Worm (Caenorhabditis elegans) whole organism, L1 larva: ENCODE results near the gene ocr-1.

Source experiments
- aly-2 ChIP-seq: fragments of 150-350 bp; optimal IDR thresholded peaks from 2 replicates; lab custom pipeline; 2014; ENCODE audit warnings: missing biosample characterization, missing genetic modification characterization
- ces-1 ChIP-seq: fragments of 150-350 bp; optimal IDR thresholded peaks from 2 replicates; lab custom pipeline; 2014; ENCODE audit warnings: missing biosample characterization, missing genetic modification reagents, missing genetic modification characterization
- irx-1 ChIP-seq: sonication (generic microtip); optimal IDR thresholded peaks from 2 replicates; lab custom pipeline; 2016; ENCODE audit warnings: missing genetic modification characterization, missing compliant biosample characterization
- lin-13 ChIP-seq: fragments of 150-350 bp; optimal IDR thresholded peaks from 2 replicates; lab custom pipeline; 2014; ENCODE audit warnings: missing biosample characterization, missing genetic modification reagents, missing genetic modification characterization
- lsy-2 ChIP-seq, 2 experiments: fragments of 150-350 bp; optimal IDR thresholded peaks; 2 replicates each; lab custom pipeline; 2014; ENCODE audit warnings: missing biosample characterization in 2 of 2, missing genetic modification characterization in 2 of 2
- mep-1 ChIP-seq: fragments of 150-350 bp; optimal IDR thresholded peaks from 2 replicates; lab custom pipeline; 2014; ENCODE audit warnings: missing biosample characterization, missing genetic modification characterization
- nhr-84 ChIP-seq: sonication (generic microtip); optimal IDR thresholded peaks from 2 replicates; lab custom pipeline; 2017; ENCODE audit warnings: missing biosample characterization, missing genetic modification characterization
- rnt-1 ChIP-seq: sonication (generic microtip); optimal IDR thresholded peaks from 2 replicates; lab custom pipeline; 2016; ENCODE audit warnings: mild to moderate bottlenecking, missing genetic modification characterization, moderate library complexity, missing compliant biosample characterization
- sox-4 ChIP-seq: sonication (generic microtip); optimal IDR thresholded peaks from 2 replicates; lab custom pipeline; 2016; ENCODE audit warnings: missing genetic modification characterization, missing compliant biosample characterization
- sptf-1 ChIP-seq: fragments of 150-350 bp; optimal IDR thresholded peaks from 2 replicates; lab custom pipeline; 2014; ENCODE audit warnings: missing biosample characterization, missing genetic modification characterization
- unc-130 ChIP-seq: fragments of 150-350 bp; optimal IDR thresholded peaks from 2 replicates; lab custom pipeline; 2017; ENCODE audit warnings: missing biosample characterization, missing genetic modification characterization, inconsistent platforms

DNA sequence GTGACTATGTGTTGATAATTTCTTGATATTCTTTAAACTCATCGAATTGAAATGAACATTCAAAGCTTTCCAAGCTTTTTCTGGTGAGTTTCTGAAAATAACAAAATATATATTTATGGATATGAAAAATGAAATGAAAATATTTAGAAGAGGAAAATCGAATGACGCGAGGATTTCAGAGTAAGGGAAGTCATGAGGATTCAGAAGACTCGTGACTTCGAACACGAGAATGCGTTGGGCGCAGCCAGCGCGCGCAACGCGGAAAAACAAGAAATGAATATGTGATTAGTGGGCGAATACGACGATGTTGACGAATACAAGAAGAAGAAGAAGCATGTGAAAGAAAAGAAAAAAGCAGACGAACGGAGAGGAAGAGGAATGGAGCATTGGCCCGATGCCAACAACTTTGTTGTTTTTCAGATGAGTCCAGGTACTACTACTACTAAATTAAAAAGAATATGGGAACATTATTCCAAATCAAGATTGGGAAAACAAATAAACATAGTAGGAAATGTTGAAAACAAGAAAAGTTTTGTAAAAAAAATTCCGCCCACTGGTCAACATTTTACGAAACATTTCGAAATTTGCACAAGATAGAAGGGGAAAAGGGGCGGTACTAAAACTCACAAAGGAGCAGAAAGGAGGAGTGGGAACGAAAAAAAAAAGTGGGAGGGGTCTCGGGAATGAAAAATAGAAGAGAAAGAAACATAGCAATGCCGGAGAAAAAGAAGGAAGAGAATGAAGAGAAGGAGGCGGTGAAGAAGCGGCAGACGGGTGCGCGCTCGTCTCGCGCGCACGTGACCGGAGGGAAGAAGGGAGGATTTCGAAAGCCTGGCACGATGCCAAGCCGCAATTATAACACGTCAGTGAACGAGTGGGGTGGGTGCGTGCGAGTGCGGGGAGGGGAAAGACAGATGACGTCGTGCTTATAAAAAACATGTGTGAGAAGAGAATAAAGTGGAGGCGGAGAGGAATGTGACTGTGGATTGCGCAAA, 48.7 kb upstream of the ocr-1 start:
- TF ChIP-seq rnt-1 = peak; percentile 98
- TF ChIP-seq sptf-1 (tag; lab: Kevin White, UChicago) = no peak
- TF ChIP-seq aly-2 = no peak
- peak; percentile 83 for TF ChIP-seq mep-1 (tag; lab: Kevin White, UChicago)
- TF ChIP-seq ces-1 (GFP tag; lab: Kevin White, UChicago) = no peak
- TF ChIP-seq unc-130 (tag; lab: Kevin White, UChicago) = peak; percentile 92
- peak; percentile 81 for TF ChIP-seq sox-4 (tag; lab: Kevin White, UChicago)
- TF ChIP-seq nhr-84 = no peak
- peak; percentile 89 to 90 for TF ChIP-seq lsy-2 (tag; optimal IDR thresholded peaks at IDR 0.05; lab: Kevin White, UChicago)
- TF ChIP-seq lin-13 (GFP tag; lab: Kevin White, UChicago) = peak; percentile 92
- TF ChIP-seq irx-1 (tag; lab: Kevin White, UChicago) = peak; percentile 92
